Worm (Caenorhabditis elegans) whole organism, L3 larva: ENCODE measurements around the gene gst-39.

Experiments
- ZK546.5 ChIP-seq: sonication (generic microtip); optimal IDR thresholded peaks from 2 replicates; lab custom pipeline; 2017; ENCODE audit warnings: missing biosample characterization, missing genetic modification characterization
- ama-1 ChIP-seq: fragments of 150-350 bp; optimal IDR thresholded peaks from 2 replicates; lab custom pipeline; 2018
- ceh-82 ChIP-seq: fragments of 150-350 bp; optimal IDR thresholded peaks from 2 replicates; lab custom pipeline; 2014; ENCODE audit warnings: missing biosample characterization, missing genetic modification characterization
- ceh-9 ChIP-seq: sonication (generic microtip); optimal IDR thresholded peaks from 2 replicates; lab custom pipeline; 2018; ENCODE audit warnings: missing biosample characterization, missing genetic modification characterization
- mml-1 ChIP-seq: fragments of 150-350 bp; sonication (generic microtip); optimal IDR thresholded peaks from 3 replicates; lab custom pipeline; 2014; ENCODE audit warnings: missing biosample characterization, missing genetic modification characterization
- nhr-11 ChIP-seq: fragments of 150-350 bp; optimal IDR thresholded peaks from 2 replicates; lab custom pipeline; 2014; ENCODE audit warnings: missing biosample characterization, missing genetic modification characterization
- nhr-12 ChIP-seq: fragments of 150-350 bp; optimal IDR thresholded peaks from 2 replicates; lab custom pipeline; 2014; ENCODE audit warnings: missing biosample characterization, missing genetic modification characterization
- nhr-25 ChIP-seq: sonication (generic microtip); optimal IDR thresholded peaks from 2 replicates; lab custom pipeline; 2017; ENCODE audit warnings: missing biosample characterization, missing genetic modification characterization
- nhr-28 ChIP-seq: fragments of 150-350 bp; optimal IDR thresholded peaks from 2 replicates; lab custom pipeline; 2014; ENCODE audit warnings: missing biosample characterization, missing genetic modification characterization
- pha-4 ChIP-seq: fragments of 150-350 bp; optimal IDR thresholded peaks from 2 replicates; lab custom pipeline; 2014; ENCODE audit warnings: missing biosample characterization, missing genetic modification reagents, missing genetic modification characterization
- sea-2 ChIP-seq: fragments of 150-350 bp; sonication (generic microtip); optimal IDR thresholded peaks from 4 replicates; lab custom pipeline; 2014; ENCODE audit warnings: missing biosample characterization, missing genetic modification reagents, missing genetic modification characterization
- tbx-2 ChIP-seq: sonication (generic microtip); optimal IDR thresholded peaks from 2 replicates; lab custom pipeline; 2016; ENCODE audit warnings: mild to moderate bottlenecking, missing genetic modification characterization, missing compliant biosample characterization
- unc-62 ChIP-seq: fragments of 150-350 bp; sonication (generic microtip); optimal IDR thresholded peaks from 4 replicates; lab custom pipeline; 2014; ENCODE audit warnings: missing biosample characterization, missing genetic modification reagents, missing genetic modification characterization

DNA sequence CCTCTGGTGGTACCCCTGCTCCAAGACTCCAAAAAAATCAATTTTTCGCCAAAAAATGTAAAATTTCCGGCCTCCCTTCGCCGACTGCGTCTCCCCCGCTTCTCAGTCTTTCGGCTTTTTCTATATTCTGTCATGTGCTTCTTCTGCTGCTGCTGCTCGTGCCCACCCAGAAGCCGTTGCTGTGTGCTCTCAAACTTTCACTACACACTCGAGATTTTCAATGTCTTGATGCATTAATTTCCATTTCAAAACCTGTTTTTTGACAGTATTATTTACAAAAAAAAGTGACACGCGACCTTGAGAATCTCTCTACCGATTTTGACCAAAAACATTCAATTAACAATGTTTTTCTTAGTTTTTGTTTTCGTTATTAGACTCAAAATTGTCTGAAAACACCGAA, 37.6 kb upstream of the gst-39 start:
- TF ChIP-seq nhr-28 (no peak), sea-2 (GFP tag; lab: Kevin White, UChicago) (no peak), nhr-25 (tag; lab: Kevin White, UChicago) (peak; percentile 36), ceh-9 (no peak), ZK546.5 (tag; lab: Kevin White, UChicago) (no peak), ama-1 (lab: Kevin White, UChicago) (no peak), mml-1 (tag; lab: Kevin White, UChicago) (no peak), nhr-12 (tag; lab: Kevin White, UChicago) (no peak), ceh-82 (tag; lab: Kevin White, UChicago) (no peak), nhr-11 (tag; lab: Kevin White, UChicago) (no peak), pha-4 (tag; lab: Kevin White, UChicago) (no peak), tbx-2 (tag; lab: Kevin White, UChicago) (no peak), unc-62 (GFP tag; lab: Kevin White, UChicago) (no peak)
